Fruit fly (Drosophila melanogaster) whole organism: ENCODE data around the gene CG42729.

Experiments
- CG8478 ChIP-seq: fragments of >200 bp; optimal IDR thresholded peaks from 2 replicates; lab custom pipeline; 2018; ENCODE audit warnings: inconsistent platforms
- Dll ChIP-seq: fragments of >200 bp; optimal IDR thresholded peaks from 2 replicates; lab custom pipeline; 2017
- EcR ChIP-seq, 2 experiments: fragments of >200 bp; optimal IDR thresholded peaks; 2 replicates each; lab custom pipeline; 2017; ENCODE audit warnings: missing biosample characterization in 2 of 2, missing genetic modification characterization in 2 of 2, missing genetic modification reagents in 2 of 2
- pan ChIP-seq: fragments of >200 bp; optimal IDR thresholded peaks from 2 replicates; lab custom pipeline; 2017
- psq ChIP-seq: fragments of >200 bp; optimal IDR thresholded peaks from 2 replicates; lab custom pipeline; 2017
- usp ChIP-seq: fragments of >200 bp; optimal IDR thresholded peaks from 2 replicates; lab custom pipeline; 2017; ENCODE audit warnings: missing biosample characterization, missing genetic modification characterization, mixed read lengths

CG42729 gene

dm6 chr3L:15500813-15501645, 26.3 kb downstream of the CG42729 start, which contains the start of gene CG7272:
Gene CG7272, plus strand, starts transcription at chr3L:15500938.
- TF ChIP-seq pan (lab: Kevin White, UChicago) (no peak), CG8478 (no peak), usp (GFP tag; lab: Kevin White, UChicago) (no peak), psq (no peak), Dll (lab: Kevin White, UChicago) (no peak), EcR (GFP tag; optimal IDR thresholded peaks at IDR 0.05; lab: Kevin White, UChicago) (no peak)

- TF ChIP-seq EcR (GFP tag; optimal IDR thresholded peaks at IDR 0.05; lab: Kevin White, UChicago) (no peak), pan (lab: Kevin White, UChicago) (no peak), usp (GFP tag; lab: Kevin White, UChicago) (no peak), CG8478 (no peak), psq (no peak), Dll (lab: Kevin White, UChicago) (no peak)
These were observed 28.6 kb downstream of the CG42729 start, which contains the start of gene CG7275 for dm6 chr3L:15498745-15499144. Gene CG7275, plus strand, starts transcription at chr3L:15498959.

- TF ChIP-seq Dll (lab: Kevin White, UChicago) (no peak), EcR (GFP tag; optimal IDR thresholded peaks at IDR 0.05; lab: Kevin White, UChicago) (no peak), pan (lab: Kevin White, UChicago) (no peak), usp (GFP tag; lab: Kevin White, UChicago) (no peak), psq (no peak), CG8478 (no peak)
These were observed 29.4 kb downstream of the CG42729 start, which contains the start of gene CG7276 for dm6 chr3L:15497902-15498301. Gene CG7276, plus strand, starts transcription at chr3L:15498202.

- TF ChIP-seq CG8478 (no peak), Dll (lab: Kevin White, UChicago) (no peak), psq (no peak), pan (lab: Kevin White, UChicago) (no peak), usp (GFP tag; lab: Kevin White, UChicago) (no peak), EcR (GFP tag; optimal IDR thresholded peaks at IDR 0.05; lab: Kevin White, UChicago) (no peak)
These were observed 31.0 kb downstream of the CG42729 start, which contains the start of gene CG13455 for dm6 chr3L:15496274-15496673. Gene CG13455, plus strand, starts transcription at chr3L:15496574.

- TF ChIP-seq Dll (lab: Kevin White, UChicago): no peak
- TF ChIP-seq pan (lab: Kevin White, UChicago): no peak
- TF ChIP-seq psq: no peak
- TF ChIP-seq CG8478: no peak
These were observed 31.9 kb downstream of the CG42729 start, which contains the start of gene CG12355 for dm6 chr3L:15495449-15495848. Gene CG12355, minus strand, starts transcription at chr3L:15495549.

dm6 chr3L:15494599-15495271, 32.6 kb downstream of the CG42729 start:
- TF ChIP-seq pan (lab: Kevin White, UChicago): no peak
- TF ChIP-seq psq: no peak
- TF ChIP-seq CG8478: no peak
- TF ChIP-seq EcR (GFP tag; optimal IDR thresholded peaks at IDR 0.05; lab: Kevin White, UChicago): no peak
- TF ChIP-seq usp (GFP tag; lab: Kevin White, UChicago): no peak
- TF ChIP-seq Dll (lab: Kevin White, UChicago): no peak

dm6 chr3L:15493886-15494598, 33.3 kb downstream of the CG42729 start:
- TF ChIP-seq psq (no peak), pan (lab: Kevin White, UChicago) (no peak)

- TF ChIP-seq Dll (lab: Kevin White, UChicago) (no peak), CG8478 (no peak), usp (GFP tag; lab: Kevin White, UChicago) (no peak), EcR (GFP tag; optimal IDR thresholded peaks at IDR 0.05; lab: Kevin White, UChicago) (no peak), pan (lab: Kevin White, UChicago) (no peak), psq (no peak)
These were observed 42.0 kb downstream of the CG42729 start, which contains the start of gene Ran-like for dm6 chr3L:15485302-15485701. Gene Ran-like, minus strand, starts transcription at chr3L:15485402.
